Worm (Caenorhabditis elegans): ENCODE results near the gene T07G12.4.

DNA sequence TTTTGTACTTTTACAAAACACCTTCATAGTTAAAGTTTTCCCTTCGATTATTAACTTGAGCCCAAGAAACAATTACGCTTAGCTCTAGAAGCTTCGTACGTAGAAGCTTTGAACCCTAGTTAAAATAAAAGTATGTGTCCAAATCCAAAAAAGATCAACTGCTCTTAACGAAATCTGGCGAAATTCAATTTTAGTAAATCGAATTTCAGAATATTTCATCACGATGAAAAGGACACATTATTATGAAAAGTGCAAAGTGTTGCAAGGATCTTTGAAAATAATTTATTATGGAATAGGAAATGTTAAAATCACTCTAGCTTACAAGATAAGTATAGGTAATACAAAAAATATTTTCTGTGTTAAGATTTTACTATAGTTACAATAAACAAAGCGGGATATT, 26.8 kb upstream of the T07G12.4 start:
- TF ChIP-seq ztf-11 (tag; optimal IDR thresholded peaks at IDR 0.05) = no peak
- no peak for TF ChIP-seq unc-62 (GFP tag; optimal IDR thresholded peaks at IDR 0.05 in 1 of 2)
- no peak for TF ChIP-seq unc-62 (tag; optimal IDR thresholded peaks at IDR 0.05)
- no peak for TF ChIP-seq unc-130 (GFP tag; optimal IDR thresholded peaks at IDR 0.05)
- TF ChIP-seq nhr-28 (tag; optimal IDR thresholded peaks at IDR 0.05) = no peak
- TF ChIP-seq jun-1 (tag; optimal IDR thresholded peaks at IDR 0.05) = no peak
- no peak for TF ChIP-seq zfp-2 (tag; optimal IDR thresholded peaks at IDR 0.05)
- no peak for TF ChIP-seq zag-1 (tag; optimal IDR thresholded peaks at IDR 0.05)
- no peak for TF ChIP-seq nhr-25 (tag; optimal IDR thresholded peaks at IDR 0.05; ENCODE audit: borderline replicate concordance, insufficient read depth)
- TF ChIP-seq snpc-4 (tag; optimal IDR thresholded peaks at IDR 0.05) = no peak
- TF ChIP-seq mxl-2 (GFP tag; conservative IDR thresholded peaks at IDR 0.05) = no peak
- TF ChIP-seq fkh-10 (GFP tag; optimal IDR thresholded peaks at IDR 0.05) = no peak
- TF ChIP-seq F10B5.3 (tag; optimal IDR thresholded peaks at IDR 0.05) = no peak

Measured in whole organism, L4 larva.